ENCODE assay signal across 1 worm cellular context in genomic region chrIII:3703397-3703796, ce11.
A peak's percentile ranks its signal among the peaks of the same experiment; 100 is the strongest.
TF ChIP-seq lines count a peak whose summit lies in the region.

C14B1.3 (plus strand) TSS chrIII:3703564.

TF ChIP-seq in whole organism, L1 larva, 84 proteins besides CTCF, POLR2A, EP300 and RAD21 (continued from another document):
- TF ChIP-seq isw-1 (GFP tag; IDR thresholded peaks at IDR 0.05; lab: Robert Waterston, UW) (no peak), lin-39 (tag; optimal IDR thresholded peaks at IDR 0.05; lab: Kevin White, UChicago) (no peak), snu-23 (GFP tag; optimal IDR thresholded peaks at IDR 0.05; lab: Kevin White, UChicago) (peak; percentile 4), nhr-84 (tag; optimal IDR thresholded peaks at IDR 0.05; lab: Kevin White, UChicago) (no peak), egl-13 (tag; optimal IDR thresholded peaks at IDR 0.05; lab: Kevin White, UChicago) (no peak), lin-13 (GFP tag; optimal IDR thresholded peaks at IDR 0.05; lab: Kevin White, UChicago) (no peak), tbx-2 (tag; optimal IDR thresholded peaks at IDR 0.05; lab: Kevin White, UChicago) (no peak), pax-3 (tag; optimal IDR thresholded peaks at IDR 0.05; lab: Kevin White, UChicago) (no peak), F16B12.6 (tag; optimal IDR thresholded peaks at IDR 0.05; lab: Kevin White, UChicago) (no peak), efl-3 (GFP tag; optimal IDR thresholded peaks at IDR 0.05; lab: Kevin White, UChicago) (no peak), nhr-47 (tag; optimal IDR thresholded peaks at IDR 0.05; lab: Kevin White, UChicago) (no peak), jun-1 (tag; optimal IDR thresholded peaks at IDR 0.05; lab: Kevin White, UChicago) (peak; percentile 17), hpl-2 (GFP tag; optimal IDR thresholded peaks at IDR 0.05; lab: Kevin White, UChicago) (no peak), xbp-1 (tag; optimal IDR thresholded peaks at IDR 0.05; lab: Kevin White, UChicago) (peak; percentile 1), unc-62 (GFP tag; optimal IDR thresholded peaks at IDR 0.05; lab: Kevin White, UChicago) (no peak), ceh-63 (GFP tag; optimal IDR thresholded peaks at IDR 0.05; lab: Kevin White, UChicago) (no peak), nhr-85 (tag; lab: Kevin White, UChicago) (no peak), unc-130 (tag; optimal IDR thresholded peaks at IDR 0.05; lab: Kevin White, UChicago) (no peak)
